In genomic region chrX:935049-935900, dm6 we compare ENCODE assay signal across 7 fruit fly cellular contexts.
TF ChIP-seq lines count a peak whose summit lies in the region.

TRAM (plus strand) TSS chrX:935232.

- peak; percentile 24 to 54 for TF ChIP-seq CTCF in S2 (optimal IDR thresholded peaks at IDR 0.05; lab: Kevin White, UChicago)
- TF ChIP-seq CTCF in whole organism, embryonic (GFP tag; optimal IDR thresholded peaks at IDR 0.05; lab: Kevin White, UChicago), result peak; percentile 69

TF ChIP-seq in whole organism, 6 proteins besides CTCF, POLR2A, EP300 and RAD21:
- TF ChIP-seq usp (GFP tag; optimal IDR thresholded peaks at IDR 0.05; lab: Kevin White, UChicago) (no peak), pan (optimal IDR thresholded peaks at IDR 0.05; lab: Kevin White, UChicago) (no peak), CG8478 (optimal IDR thresholded peaks at IDR 0.05; lab: Kevin White, UChicago) (peak; percentile 4)

TF ChIP-seq in whole organism, adult, 20 proteins besides CTCF, POLR2A, EP300 and RAD21 (continues in another document):
- TF ChIP-seq bab1 (GFP tag; optimal IDR thresholded peaks at IDR 0.05; lab: Kevin White, UChicago), result peak; percentile 96
- peak; percentile 97 for TF ChIP-seq CG1620 (GFP tag; optimal IDR thresholded peaks at IDR 0.05; lab: Kevin White, UChicago)
- peak; percentile 92 for TF ChIP-seq CG33017 (tag; optimal IDR thresholded peaks at IDR 0.05; lab: Kevin White, UChicago)
- TF ChIP-seq toe (GFP tag; optimal IDR thresholded peaks at IDR 0.05; lab: Kevin White, UChicago), result peak; percentile 87
- TF ChIP-seq CG7045 (GFP tag; optimal IDR thresholded peaks at IDR 0.05; lab: Kevin White, UChicago), result peak; percentile 95
- TF ChIP-seq CG14711 (tag; optimal IDR thresholded peaks at IDR 0.05; lab: Kevin White, UChicago), result peak; percentile 92
- TF ChIP-seq tj (GFP tag; optimal IDR thresholded peaks at IDR 0.05; lab: Kevin White, UChicago), result peak; percentile 93
- peak; percentile 95 for TF ChIP-seq Clk (GFP tag; optimal IDR thresholded peaks at IDR 0.05; lab: Kevin White, UChicago)
- TF ChIP-seq cnc (optimal IDR thresholded peaks at IDR 0.05; lab: Kevin White, UChicago), result no peak
- TF ChIP-seq pad (GFP tag; optimal IDR thresholded peaks at IDR 0.05; lab: Kevin White, UChicago), result peak; percentile 91
- TF ChIP-seq kay (GFP tag; lab: Kevin White, UChicago; ENCODE audit: borderline replicate concordance), result no peak
- TF ChIP-seq CG11617 (GFP tag; optimal IDR thresholded peaks at IDR 0.05; lab: Kevin White, UChicago), result peak; percentile 97
- peak; percentile 96 for TF ChIP-seq ovo (GFP tag; optimal IDR thresholded peaks at IDR 0.05; lab: Kevin White, UChicago)
- TF ChIP-seq CG5204 (GFP tag; optimal IDR thresholded peaks at IDR 0.05; lab: Kevin White, UChicago), result peak; percentile 95
- TF ChIP-seq cic (GFP tag; optimal IDR thresholded peaks at IDR 0.05; lab: Kevin White, UChicago), result peak; percentile 81
- TF ChIP-seq CG7101 (tag; optimal IDR thresholded peaks at IDR 0.05; lab: Kevin White, UChicago), result peak; percentile 97
- TF ChIP-seq Mnt (GFP tag; optimal IDR thresholded peaks at IDR 0.05; lab: Kevin White, UChicago), result peak; percentile 94

TF ChIP-seq in whole organism, embryonic, 481 proteins besides CTCF, POLR2A, EP300 and RAD21 (continues in another document):
- TF ChIP-seq CG11695 (GFP tag; IDR thresholded peaks at IDR 0.05; lab: Robert Waterston, UW) (peak; percentile 98), Pdp1 (GFP tag; optimal IDR thresholded peaks at IDR 0.05; lab: Kevin White, UChicago) (peak; percentile 95 to 98), usp (GFP tag; optimal IDR thresholded peaks at IDR 0.05; lab: Kevin White, UChicago) (no peak), sim (GFP tag; IDR thresholded peaks at IDR 0.05; lab: Robert Waterston, UW) (peak; percentile 96), slou (GFP tag; optimal IDR thresholded peaks at IDR 0.05; lab: Kevin White, UChicago) (peak; percentile 90), phol (tag; optimal IDR thresholded peaks at IDR 0.05; lab: Kevin White, UChicago) (peak; percentile 97), so (GFP tag; IDR thresholded peaks at IDR 0.05; lab: Robert Waterston, UW) (peak; percentile 99), p53 (GFP tag; optimal IDR thresholded peaks at IDR 0.05; lab: Kevin White, UChicago) (peak; percentile 95), CG12299 (tag; optimal IDR thresholded peaks at IDR 0.05; lab: Kevin White, UChicago) (peak; percentile 97), peb (GFP tag; IDR thresholded peaks at IDR 0.05; lab: Robert Waterston, UW) (peak; percentile 98), gsb (GFP tag; IDR thresholded peaks at IDR 0.05; lab: Robert Waterston, UW) (peak; percentile 98), hth (optimal IDR thresholded peaks at IDR 0.05; lab: Kevin White, UChicago) (no peak), mirr (GFP tag; optimal IDR thresholded peaks at IDR 0.05; lab: Kevin White, UChicago) (peak; percentile 99), CG2712 (tag; optimal IDR thresholded peaks at IDR 0.05; lab: Kevin White, UChicago) (peak; percentile 97), chif (GFP tag; optimal IDR thresholded peaks at IDR 0.05; lab: Kevin White, UChicago) (peak; percentile 98 to 99), Antp (GFP tag; optimal IDR thresholded peaks at IDR 0.05; lab: Kevin White, UChicago) (peak; percentile 99), CG13287 (GFP tag; IDR thresholded peaks at IDR 0.05; lab: Robert Waterston, UW; ENCODE audit: partially characterized antibody) (peak; percentile 81), sens (GFP tag; lab: Kevin White, UChicago) (peak; percentile 99)

TF ChIP-seq in whole organism, prepupa, 60 proteins besides CTCF, POLR2A, EP300 and RAD21 (continues in another document):
- TF ChIP-seq CG34406 (GFP tag; optimal IDR thresholded peaks at IDR 0.05; lab: Kevin White, UChicago) (peak; percentile 95), CG16779 (tag; optimal IDR thresholded peaks at IDR 0.05; lab: Kevin White, UChicago) (peak; percentile 96), topi (GFP tag; optimal IDR thresholded peaks at IDR 0.05; lab: Kevin White, UChicago) (peak; percentile 96), Hr39 (GFP tag; optimal IDR thresholded peaks at IDR 0.05; lab: Kevin White, UChicago) (peak; percentile 97), Gug (GFP tag; IDR thresholded peaks at IDR 0.05; lab: Robert Waterston, UW) (peak; percentile 99), CG32006 (GFP tag; optimal IDR thresholded peaks at IDR 0.05; lab: Kevin White, UChicago) (peak; percentile 98), svp (GFP tag; lab: Kevin White, UChicago) (peak; percentile 98), achi (GFP tag; optimal IDR thresholded peaks at IDR 0.05; lab: Kevin White, UChicago) (peak; percentile 97), CG11762 (GFP tag; optimal IDR thresholded peaks at IDR 0.05; lab: Kevin White, UChicago; ENCODE audit: insufficient read depth) (peak; percentile 94), CG10631 (GFP tag; optimal IDR thresholded peaks at IDR 0.05; lab: Kevin White, UChicago) (peak; percentile 98), CG8632 (GFP tag; optimal IDR thresholded peaks at IDR 0.05; lab: Kevin White, UChicago) (peak; percentile 95), CG11294 (GFP tag; IDR thresholded peaks at IDR 0.05; lab: Robert Waterston, UW) (peak; percentile 98), CG6854 (GFP tag; optimal IDR thresholded peaks at IDR 0.05; lab: Kevin White, UChicago) (peak; percentile 95), vri (GFP tag; optimal IDR thresholded peaks at IDR 0.05; lab: Kevin White, UChicago) (peak; percentile 95), Sox102F (GFP tag; optimal IDR thresholded peaks at IDR 0.05; lab: Kevin White, UChicago) (peak; percentile 93), CG9139 (GFP tag; optimal IDR thresholded peaks at IDR 0.05; lab: Kevin White, UChicago) (peak; percentile 96), CG8119 (GFP tag; IDR thresholded peaks at IDR 0.05; lab: Robert Waterston, UW) (peak; percentile 99), Hr4 (GFP tag; optimal IDR thresholded peaks at IDR 0.05; lab: Kevin White, UChicago) (peak; percentile 98), eg (GFP tag; IDR thresholded peaks at IDR 0.05; lab: Robert Waterston, UW) (peak; percentile 99)

TF ChIP-seq in whole organism, pupa, 21 proteins besides CTCF, POLR2A, EP300 and RAD21 (continues in another document):
- TF ChIP-seq CG9948 (tag; optimal IDR thresholded peaks at IDR 0.05; lab: Kevin White, UChicago), result peak; percentile 95
- no peak for TF ChIP-seq D1 (tag; optimal IDR thresholded peaks at IDR 0.05; lab: Kevin White, UChicago)
- TF ChIP-seq CG8301 (tag; optimal IDR thresholded peaks at IDR 0.05; lab: Kevin White, UChicago), result peak; percentile 98
- peak; percentile 100 for TF ChIP-seq fd96Ca (GFP tag; IDR thresholded peaks at IDR 0.05; lab: Robert Waterston, UW)
- peak; percentile 97 for TF ChIP-seq Pif1A (GFP tag; optimal IDR thresholded peaks at IDR 0.05; lab: Kevin White, UChicago)
- peak; percentile 95 for TF ChIP-seq CG8159 (tag; optimal IDR thresholded peaks at IDR 0.05; lab: Kevin White, UChicago)
- TF ChIP-seq rn (GFP tag; IDR thresholded peaks at IDR 0.05; lab: Robert Waterston, UW), result peak; percentile 98
- peak; percentile 43 for TF ChIP-seq EcR (GFP tag; optimal IDR thresholded peaks at IDR 0.05; lab: Kevin White, UChicago)
- TF ChIP-seq CG17806 (tag; optimal IDR thresholded peaks at IDR 0.05; lab: Kevin White, UChicago), result peak; percentile 96
- TF ChIP-seq CG14655 (GFP tag; optimal IDR thresholded peaks at IDR 0.05; lab: Kevin White, UChicago), result peak; percentile 99
- peak; percentile 95 for TF ChIP-seq CG13204 (GFP tag; optimal IDR thresholded peaks at IDR 0.05; lab: Kevin White, UChicago)
- TF ChIP-seq gl (tag; optimal IDR thresholded peaks at IDR 0.05; lab: Kevin White, UChicago), result peak; percentile 96
- TF ChIP-seq CG12605 (GFP tag; IDR thresholded peaks at IDR 0.05; lab: Robert Waterston, UW), result peak; percentile 99
- peak; percentile 97 for TF ChIP-seq CG10348 (GFP tag; IDR thresholded peaks at IDR 0.05; lab: Robert Waterston, UW)
- peak; percentile 97 for TF ChIP-seq Snoo (tag; optimal IDR thresholded peaks at IDR 0.05; lab: Kevin White, UChicago)
- TF ChIP-seq Ets98B (GFP tag; IDR thresholded peaks at IDR 0.05; lab: Robert Waterston, UW), result peak; percentile 99
- peak; percentile 100 for TF ChIP-seq CG4496 (GFP tag; IDR thresholded peaks at IDR 0.05; lab: Robert Waterston, UW)
- peak; percentile 96 for TF ChIP-seq Pif1B (GFP tag; optimal IDR thresholded peaks at IDR 0.05; lab: Kevin White, UChicago)
- TF ChIP-seq CG34367 (tag; optimal IDR thresholded peaks at IDR 0.05; lab: Kevin White, UChicago), result peak; percentile 97
- TF ChIP-seq CG32121 (GFP tag; IDR thresholded peaks at IDR 0.05; lab: Robert Waterston, UW), result peak; percentile 99

TF ChIP-seq in whole organism, wandering third instar larva, 38 proteins besides CTCF, POLR2A, EP300 and RAD21 (continues in another document):
- peak; percentile 98 for TF ChIP-seq HLH106 (tag; optimal IDR thresholded peaks at IDR 0.05; lab: Kevin White, UChicago)
- TF ChIP-seq Vsx2 (GFP tag; optimal IDR thresholded peaks at IDR 0.05; lab: Kevin White, UChicago; ENCODE audit: partially characterized antibody), result no peak
- no peak for TF ChIP-seq lola (GFP tag; optimal IDR thresholded peaks at IDR 0.05; lab: Kevin White, UChicago)
- peak; percentile 46 for TF ChIP-seq N (GFP tag; optimal IDR thresholded peaks at IDR 0.05; lab: Kevin White, UChicago)
- TF ChIP-seq Hr83 (GFP tag; optimal IDR thresholded peaks at IDR 0.05; lab: Kevin White, UChicago; ENCODE audit: poor library complexity, severe bottlenecking), result peak; percentile 89
- peak; percentile 97 for TF ChIP-seq Dfd (GFP tag; optimal IDR thresholded peaks at IDR 0.05; lab: Kevin White, UChicago)
- no peak for TF ChIP-seq dsf (GFP tag; optimal IDR thresholded peaks at IDR 0.05; lab: Kevin White, UChicago; ENCODE audit: borderline replicate concordance)
- TF ChIP-seq h (GFP tag; optimal IDR thresholded peaks at IDR 0.05; lab: Kevin White, UChicago), result peak; percentile 98
- TF ChIP-seq Jra (GFP tag; optimal IDR thresholded peaks at IDR 0.05; lab: Kevin White, UChicago), result no peak
- TF ChIP-seq fru (GFP tag; optimal IDR thresholded peaks at IDR 0.05; lab: Kevin White, UChicago), result peak; percentile 98
- peak; percentile 78 to 98 for TF ChIP-seq foxo (GFP tag; optimal IDR thresholded peaks at IDR 0.05; lab: Kevin White, UChicago)
- no peak for TF ChIP-seq brk (GFP tag; optimal IDR thresholded peaks at IDR 0.05; lab: Kevin White, UChicago)
- peak; percentile 93 for TF ChIP-seq psq (GFP tag; optimal IDR thresholded peaks at IDR 0.05; lab: Kevin White, UChicago)
- TF ChIP-seq tai (GFP tag; optimal IDR thresholded peaks at IDR 0.05; lab: Kevin White, UChicago), result no peak
- peak; percentile 94 for TF ChIP-seq woc (GFP tag; optimal IDR thresholded peaks at IDR 0.05; lab: Kevin White, UChicago)
- peak; percentile 95 for TF ChIP-seq sv (GFP tag; optimal IDR thresholded peaks at IDR 0.05; lab: Kevin White, UChicago)
- no peak for TF ChIP-seq Hr78 (GFP tag; optimal IDR thresholded peaks at IDR 0.05; lab: Kevin White, UChicago)
- no peak for TF ChIP-seq Hnf4 (GFP tag; optimal IDR thresholded peaks at IDR 0.05; lab: Kevin White, UChicago)
- no peak for TF ChIP-seq Abd-B (GFP tag; optimal IDR thresholded peaks at IDR 0.05; lab: Kevin White, UChicago)
- TF ChIP-seq Mio (GFP tag; optimal IDR thresholded peaks at IDR 0.05; lab: Kevin White, UChicago), result peak; percentile 75
- peak; percentile 96 for TF ChIP-seq OdsH (GFP tag; optimal IDR thresholded peaks at IDR 0.05; lab: Kevin White, UChicago)
- TF ChIP-seq pan (optimal IDR thresholded peaks at IDR 0.05; lab: Kevin White, UChicago), result no peak
- peak; percentile 97 for TF ChIP-seq rgr (GFP tag; optimal IDR thresholded peaks at IDR 0.05; lab: Kevin White, UChicago)
